Fruit fly (Drosophila melanogaster): ENCODE measurements around the gene XNP.

Gene XNP

DNA sequence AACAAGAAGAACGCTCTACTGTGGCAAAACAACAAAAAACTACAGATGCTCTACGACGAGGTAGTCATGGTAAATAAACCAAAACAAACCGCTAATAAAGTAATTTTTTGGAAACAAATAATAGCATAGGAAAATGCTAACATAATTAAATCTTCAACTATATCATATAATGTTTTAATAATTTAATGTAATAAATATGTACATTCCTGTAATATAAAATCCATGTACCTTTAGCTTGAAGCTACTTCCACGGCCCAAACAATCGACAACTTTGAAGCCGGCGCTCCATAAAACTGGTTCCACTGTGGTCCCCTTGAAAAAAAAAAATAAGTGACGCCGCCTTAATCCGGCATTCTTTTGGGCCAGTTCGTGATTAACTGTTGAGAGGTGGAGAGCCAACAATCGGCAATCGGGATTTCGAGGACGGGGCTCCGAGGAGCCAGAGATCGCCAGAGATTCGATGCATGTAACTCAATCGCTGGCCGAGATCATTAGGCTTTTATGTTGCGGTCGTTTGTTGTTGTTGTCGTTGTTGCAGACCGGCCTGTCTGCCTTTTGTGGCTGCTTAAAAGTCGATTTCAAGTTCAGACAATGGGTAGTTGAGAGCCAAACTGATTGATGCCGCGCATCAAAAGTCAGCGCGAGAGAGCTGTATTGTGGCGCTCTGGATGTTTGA lies 19.9 kb downstream of the XNP start (continued):
- TF ChIP-seq Eip74EF (GFP tag; optimal IDR thresholded peaks at IDR 0.05): peak in 1 of 2 experiments; percentile 15
- TF ChIP-seq CG4424 (GFP tag; optimal IDR thresholded peaks at IDR 0.05): peak; percentile 33
- peak; percentile 77 for TF ChIP-seq corto (GFP tag; optimal IDR thresholded peaks at IDR 0.05)
- TF ChIP-seq Xrp1 (GFP tag; IDR thresholded peaks at IDR 0.05): peak; percentile 66; the same call in 1 of the 2 replicates
- TF ChIP-seq Meics (GFP tag; optimal IDR thresholded peaks at IDR 0.05): peak; percentile 74
- TF ChIP-seq Deaf1 (tag; optimal IDR thresholded peaks at IDR 0.05): peak; percentile 22
- peak; percentile 15 for TF ChIP-seq CG15601 (tag; optimal IDR thresholded peaks at IDR 0.05)
- peak; percentile 45 for TF ChIP-seq CG12391 (tag; optimal IDR thresholded peaks at IDR 0.05)
- peak; percentile 48 for TF ChIP-seq CG2120 (GFP tag; optimal IDR thresholded peaks at IDR 0.05)
- TF ChIP-seq zf30C (GFP tag; optimal IDR thresholded peaks at IDR 0.05): no peak
- TF ChIP-seq dysf (GFP tag; IDR thresholded peaks at IDR 0.05): peak; percentile 61; the same call in 2 of the 3 replicates
- TF ChIP-seq Sry-β (GFP tag; optimal IDR thresholded peaks at IDR 0.05): no peak
- no peak for TF ChIP-seq CG7745 (tag; optimal IDR thresholded peaks at IDR 0.05)
- peak; percentile 35 for TF ChIP-seq oc (tag; optimal IDR thresholded peaks at IDR 0.05)
- peak; percentile 18 for TF ChIP-seq CG9727 (GFP tag; optimal IDR thresholded peaks at IDR 0.05)
- peak; percentile 36 for TF ChIP-seq Blimp-1 (GFP tag; optimal IDR thresholded peaks at IDR 0.05)
- peak; percentile 55 for TF ChIP-seq CG12104 (GFP tag; optimal IDR thresholded peaks at IDR 0.05)
- no peak for TF ChIP-seq maf-S (GFP tag; optimal IDR thresholded peaks at IDR 0.05)
- TF ChIP-seq slbo (GFP tag; IDR thresholded peaks at IDR 0.05): peak; percentile 80
- no peak for TF ChIP-seq hkb (optimal IDR thresholded peaks at IDR 0.05)
- TF ChIP-seq hkb (GFP tag; IDR thresholded peaks at IDR 0.05): peak; percentile 41; the same call in 1 of the 2 replicates
- TF ChIP-seq Dek (tag; optimal IDR thresholded peaks at IDR 0.05): peak; percentile 39
- peak; percentile 26 for TF ChIP-seq CG10267 (tag; optimal IDR thresholded peaks at IDR 0.05)
- TF ChIP-seq CG11695 (GFP tag; IDR thresholded peaks at IDR 0.05): peak; percentile 54; the same call in 1 of the 3 replicates
- TF ChIP-seq CG9817 (tag; optimal IDR thresholded peaks at IDR 0.05): peak; percentile 11
- no peak for TF ChIP-seq kay (GFP tag; optimal IDR thresholded peaks at IDR 0.05)
- no peak for TF ChIP-seq lola (GFP tag; optimal IDR thresholded peaks at IDR 0.05)
- TF ChIP-seq Hr51 (GFP tag; optimal IDR thresholded peaks at IDR 0.05): peak in 1 of 2 experiments; percentile 50
- TF ChIP-seq Asciz (GFP tag; optimal IDR thresholded peaks at IDR 0.05): peak; percentile 46
- TF ChIP-seq CG3163 (GFP tag; optimal IDR thresholded peaks at IDR 0.05): no peak
- peak; percentile 51 for TF ChIP-seq cwo (GFP tag; optimal IDR thresholded peaks at IDR 0.05)
- no peak for TF ChIP-seq exex (tag; optimal IDR thresholded peaks at IDR 0.05)
- peak; percentile 60 for TF ChIP-seq dmrt99B (tag; optimal IDR thresholded peaks at IDR 0.05)
- TF ChIP-seq nmo (GFP tag; optimal IDR thresholded peaks at IDR 0.05): peak; percentile 31
- TF ChIP-seq Gug (GFP tag; IDR thresholded peaks at IDR 0.05): peak; percentile 53; the same call in 3 of the 4 replicates
- peak; percentile 28 for TF ChIP-seq CG12155 (GFP tag; optimal IDR thresholded peaks at IDR 0.05)
- TF ChIP-seq C15 (GFP tag; IDR thresholded peaks at IDR 0.05): 0 out of 3 replicates have a peak, but pooled peaks have one; percentile 28
- peak; percentile 72 for TF ChIP-seq sqz (GFP tag; optimal IDR thresholded peaks at IDR 0.05)
- TF ChIP-seq CG13775 (GFP tag; optimal IDR thresholded peaks at IDR 0.05): peak; percentile 7
- TF ChIP-seq hb (GFP tag; IDR thresholded peaks at IDR 0.05; ENCODE audit: partially characterized antibody): no peak
- peak; percentile 3 for TF ChIP-seq CG6854 (GFP tag; optimal IDR thresholded peaks at IDR 0.05)
- TF ChIP-seq Dad (GFP tag; optimal IDR thresholded peaks at IDR 0.05): no peak
- peak; percentile 61 for TF ChIP-seq Fer1 (GFP tag; optimal IDR thresholded peaks at IDR 0.05)
- TF ChIP-seq CG32772 (GFP tag; IDR thresholded peaks at IDR 0.05): peak; percentile 53; the same call in 1 of the 2 replicates
- TF ChIP-seq CG3726 (GFP tag; IDR thresholded peaks at IDR 0.05): no peak
- peak; percentile 57 for TF ChIP-seq Sox100B (GFP tag; optimal IDR thresholded peaks at IDR 0.05)
- peak; percentile 24 for TF ChIP-seq ind (GFP tag; optimal IDR thresholded peaks at IDR 0.05)
- TF ChIP-seq Elba2 (GFP tag; optimal IDR thresholded peaks at IDR 0.05): no peak

Data from whole organism, embryonic.